Fruit fly (Drosophila melanogaster): ENCODE results near the gene D2hgdh.
A peak's percentile ranks its signal among the peaks of the same experiment; 100 is the strongest.

The D2hgdh gene

DNA sequence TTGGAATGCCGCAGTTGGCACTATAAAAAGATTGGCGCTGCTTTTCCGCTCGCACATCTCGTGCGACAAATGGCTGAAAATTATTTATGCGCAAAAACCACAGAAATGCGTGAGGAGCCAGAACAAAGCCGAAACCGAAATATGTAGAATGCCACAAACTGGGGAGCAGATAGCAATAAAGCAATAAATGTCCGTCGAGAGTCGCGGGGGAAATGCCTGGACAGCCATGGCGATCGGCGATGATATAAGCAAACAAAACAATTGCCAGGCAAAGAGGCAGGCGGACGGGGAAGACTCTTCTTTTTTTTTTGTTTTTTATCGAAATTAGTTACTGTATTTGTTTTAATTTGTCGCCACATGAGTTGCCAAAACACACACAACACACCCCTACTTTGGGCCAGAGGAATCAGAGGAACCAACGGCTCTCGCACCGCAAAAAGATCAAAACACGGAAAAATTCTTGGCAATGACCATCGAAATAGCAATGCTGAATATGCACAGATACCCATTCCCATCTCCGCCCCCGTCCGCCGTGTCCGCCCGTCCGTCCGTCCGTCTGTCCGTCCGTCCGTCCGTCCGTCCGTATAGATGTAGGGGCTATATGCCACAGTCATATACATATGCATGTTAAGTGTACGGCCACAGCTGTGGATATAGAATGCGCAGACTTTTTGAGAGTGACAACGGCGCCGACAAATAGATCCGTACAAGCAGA, 27.4 kb downstream of the D2hgdh start (continued):
- no peak for TF ChIP-seq CG1233 (GFP tag; optimal IDR thresholded peaks at IDR 0.05)
- TF ChIP-seq CG10267 (tag; optimal IDR thresholded peaks at IDR 0.05): no peak
- TF ChIP-seq HLH54F (GFP tag; optimal IDR thresholded peaks at IDR 0.05): no peak
- TF ChIP-seq az2 (GFP tag; optimal IDR thresholded peaks at IDR 0.05): no peak
- no peak for TF ChIP-seq CG9215 (GFP tag; IDR thresholded peaks at IDR 0.05)
- no peak for TF ChIP-seq CG10462 (GFP tag; optimal IDR thresholded peaks at IDR 0.05)
- no peak for TF ChIP-seq CG18011 (GFP tag; optimal IDR thresholded peaks at IDR 0.05)
- TF ChIP-seq CG15601 (tag; optimal IDR thresholded peaks at IDR 0.05): no peak
- no peak for TF ChIP-seq GATAe (GFP tag; conservative IDR thresholded peaks at IDR 0.05)
- TF ChIP-seq CG13894 (tag; optimal IDR thresholded peaks at IDR 0.05): no peak
- no peak for TF ChIP-seq dysf (GFP tag; IDR thresholded peaks at IDR 0.05)
- peak; percentile 85 for TF ChIP-seq Hr39 (optimal IDR thresholded peaks at IDR 0.05)
- TF ChIP-seq CG7357 (GFP tag; IDR thresholded peaks at IDR 0.05): no peak
- no peak for TF ChIP-seq ara (GFP tag; IDR thresholded peaks at IDR 0.05)
- TF ChIP-seq Six4 (GFP tag; optimal IDR thresholded peaks at IDR 0.05): no peak
- TF ChIP-seq da (GFP tag; optimal IDR thresholded peaks at IDR 0.05): no peak
- no peak for TF ChIP-seq D19A (tag; optimal IDR thresholded peaks at IDR 0.05)

DNA sequence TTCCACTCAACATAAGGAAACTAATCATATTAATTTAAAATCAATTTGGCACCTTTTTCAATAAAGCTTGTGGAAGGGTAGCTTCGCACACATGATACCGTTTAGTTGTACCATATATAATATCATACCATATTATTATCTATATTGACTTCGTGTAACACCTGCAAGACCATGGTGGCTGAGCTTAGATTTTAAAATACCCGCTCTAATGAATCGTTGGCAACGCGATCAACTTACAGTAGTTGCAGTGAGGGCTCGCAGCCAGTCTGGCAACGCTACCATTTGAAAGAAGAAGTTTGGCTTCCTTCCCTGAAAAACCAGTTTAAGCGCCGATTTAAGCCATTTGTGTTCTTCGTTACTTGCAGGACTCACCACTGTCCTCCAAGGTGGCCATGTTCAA, 29.1 kb downstream of the D2hgdh start:
- TF ChIP-seq trh (GFP tag; optimal IDR thresholded peaks at IDR 0.05): no peak
- peak; percentile 9 for TF ChIP-seq sens (GFP tag)
- peak; percentile 41 for TF ChIP-seq hkb (optimal IDR thresholded peaks at IDR 0.05)
- no peak for TF ChIP-seq hkb (GFP tag; IDR thresholded peaks at IDR 0.05)
- TF ChIP-seq CG12104 (GFP tag; optimal IDR thresholded peaks at IDR 0.05): no peak
- TF ChIP-seq lilli (GFP tag; optimal IDR thresholded peaks at IDR 0.05): no peak
- TF ChIP-seq MBD-R2 (GFP tag; IDR thresholded peaks at IDR 0.05): peak; percentile 24; the same call in 1 of the 2 replicates
- TF ChIP-seq Dref (GFP tag; IDR thresholded peaks at IDR 0.05): peak; percentile 35; the same call in 1 of the 2 replicates
- TF ChIP-seq trem (tag; optimal IDR thresholded peaks at IDR 0.05): peak; percentile 28
- TF ChIP-seq CG5245 (GFP tag; optimal IDR thresholded peaks at IDR 0.05): no peak
- peak; percentile 75 for TF ChIP-seq Sin3A (optimal IDR thresholded peaks at IDR 0.05)
- TF ChIP-seq CG2120 (GFP tag; optimal IDR thresholded peaks at IDR 0.05): no peak
- no peak for TF ChIP-seq sr (GFP tag; IDR thresholded peaks at IDR 0.05)
- TF ChIP-seq HLHmδ (GFP tag; optimal IDR thresholded peaks at IDR 0.05): no peak
- peak; percentile 27 for TF ChIP-seq Sry-δ (GFP tag; optimal IDR thresholded peaks at IDR 0.05)
- TF ChIP-seq pzg (GFP tag; optimal IDR thresholded peaks at IDR 0.05): peak; percentile 51
- TF ChIP-seq Oaz (GFP tag; IDR thresholded peaks at IDR 0.05): no peak
- peak; percentile 19 for TF ChIP-seq Med (GFP tag)
- peak; percentile 30 for TF ChIP-seq BEAF-32 (GFP tag; optimal IDR thresholded peaks at IDR 0.05)
- TF ChIP-seq CG16779 (GFP tag; IDR thresholded peaks at IDR 0.05): no peak
- TF ChIP-seq CG15514 (GFP tag; optimal IDR thresholded peaks at IDR 0.05): peak; percentile 12
- no peak for TF ChIP-seq slp2 (GFP tag; optimal IDR thresholded peaks at IDR 0.05)
- TF ChIP-seq Myb (GFP tag; optimal IDR thresholded peaks at IDR 0.05): peak; percentile 27
- peak; percentile 11 for TF ChIP-seq CG1603 (tag; optimal IDR thresholded peaks at IDR 0.05)
- peak; percentile 90 for TF ChIP-seq E2f2 (GFP tag; IDR thresholded peaks at IDR 0.05)
- peak; percentile 70 for TF ChIP-seq CG4854 (GFP tag; optimal IDR thresholded peaks at IDR 0.05)
- no peak for TF ChIP-seq PHDP (tag; optimal IDR thresholded peaks at IDR 0.05)
- TF ChIP-seq Nf-YC (tag; optimal IDR thresholded peaks at IDR 0.05): no peak
- peak; percentile 82 for TF ChIP-seq Dp (GFP tag; optimal IDR thresholded peaks at IDR 0.05)
